Worm (Caenorhabditis elegans): ENCODE data around the gene xrn-1.

DNA sequence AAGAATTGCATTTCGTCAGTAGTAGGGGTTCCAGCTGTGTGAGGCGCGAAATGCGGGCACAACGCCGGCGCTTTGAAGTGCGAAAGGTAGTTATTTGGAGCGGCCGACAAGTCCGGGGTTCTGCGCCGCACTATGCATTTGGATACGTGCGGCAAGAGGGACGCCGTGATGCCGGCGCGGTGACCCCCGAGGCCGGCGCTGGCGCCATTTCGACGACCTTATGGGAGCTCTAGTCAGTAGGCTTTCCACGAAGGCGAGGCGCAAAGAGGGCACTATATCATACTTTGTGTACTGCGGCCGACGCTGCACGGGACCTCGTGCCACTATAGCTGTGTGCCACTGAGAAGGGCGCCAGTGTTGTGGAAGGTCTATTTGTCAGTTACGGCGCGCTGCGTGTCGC lies 28.1 kb downstream of the xrn-1 start:
- no peak for TF ChIP-seq dao-5 (tag; optimal IDR thresholded peaks at IDR 0.05)
- no peak for TF ChIP-seq W03F9.2 (tag; optimal IDR thresholded peaks at IDR 0.05)

Measured in whole organism, L4/young adult.